Worm (Caenorhabditis elegans) whole organism, mixed stage, embryonic: ENCODE results near the gene F15A4.2.

ENCODE experiments used
- elt-1 ChIP-seq: sonication (generic microtip); optimal IDR thresholded peaks from 2 replicates; lab custom pipeline; 2017; ENCODE audit warnings: missing genetic modification characterization, mild to moderate bottlenecking, missing compliant biosample characterization, antibody characterized with exemption, moderate library complexity, borderline replicate concordance; ENCODE audit not compliant: insufficient read depth
- flh-1 ChIP-seq: fragments of 200-800 bp; sonication (Bioruptor generic); optimal IDR thresholded peaks from 2 replicates; lab custom pipeline; 2018; ENCODE audit warnings: mild to moderate bottlenecking, missing genetic modification characterization, moderate library complexity, missing compliant biosample characterization
- lin-13 ChIP-seq: fragments of 150-350 bp; optimal IDR thresholded peaks from 2 replicates; lab custom pipeline; 2014; ENCODE audit warnings: missing biosample characterization, missing genetic modification characterization
- lsy-2 ChIP-seq: fragments of 150-350 bp; optimal IDR thresholded peaks from 2 replicates; lab custom pipeline; 2014; ENCODE audit warnings: missing biosample characterization, missing genetic modification characterization
- mep-1 ChIP-seq: fragments of 150-350 bp; optimal IDR thresholded peaks from 2 replicates; lab custom pipeline; 2017; ENCODE audit warnings: missing biosample characterization, missing genetic modification reagents, missing genetic modification characterization, inconsistent platforms
- nhr-12 ChIP-seq: fragments of 150-350 bp; optimal IDR thresholded peaks from 2 replicates; lab custom pipeline; 2014; ENCODE audit warnings: missing biosample characterization, missing genetic modification characterization
- snpc-4 ChIP-seq: fragments of 150-350 bp; optimal IDR thresholded peaks from 2 replicates; lab custom pipeline; 2014; ENCODE audit warnings: missing biosample characterization, missing genetic modification characterization
- sptf-1 ChIP-seq: sonication (generic microtip); optimal IDR thresholded peaks from 2 replicates; lab custom pipeline; 2017; ENCODE audit warnings: mild to moderate bottlenecking, missing genetic modification characterization, moderate library complexity, missing compliant biosample characterization
- unc-39 ChIP-seq: fragments of 150-350 bp; optimal IDR thresholded peaks from 2 replicates; lab custom pipeline; 2014; ENCODE audit warnings: missing biosample characterization, missing genetic modification characterization
- unc-62 ChIP-seq: fragments of 150-350 bp; optimal IDR thresholded peaks from 2 replicates; lab custom pipeline; 2014; ENCODE audit warnings: missing biosample characterization, missing genetic modification reagents, missing genetic modification characterization

- TF ChIP-seq mep-1 (tag; lab: Kevin White, UChicago) = no peak
- TF ChIP-seq lin-13 (tag; lab: Kevin White, UChicago) = no peak
- TF ChIP-seq nhr-12 (tag; lab: Kevin White, UChicago) = no peak
- no peak for TF ChIP-seq elt-1 (tag; lab: Kevin White, UChicago)
- no peak for TF ChIP-seq unc-62 (GFP tag; lab: Kevin White, UChicago)
- TF ChIP-seq snpc-4 (tag; lab: Kevin White, UChicago) = no peak
- TF ChIP-seq flh-1 (GFP tag; lab: Kevin White, UChicago) = no peak
- TF ChIP-seq sptf-1 (tag; lab: Kevin White, UChicago) = no peak
- no peak for TF ChIP-seq unc-39 (tag; lab: Kevin White, UChicago)
- no peak for TF ChIP-seq lsy-2 (tag; lab: Kevin White, UChicago)
These were observed 11.1 kb downstream of the F15A4.2 start, which contains the start of gene srg-17 for ce11 chrII:12473406-12473805.
